Worm (Caenorhabditis elegans) whole organism, L4 larva: Measurements from ENCODE around the gene srm-4.

ENCODE experiments used
- Y48G9A.11 ChIP-seq: fragments of 200-800 bp; sonication (Bioruptor generic); IDR thresholded peaks from 2 replicates; pipeline ENCODE4 v1.3.6; 2022; ENCODE audit warnings: missing genetic modification reagents, missing genetic modification characterization, missing compliant biosample characterization
- aly-2 ChIP-seq: sonication (generic microtip); optimal IDR thresholded peaks from 2 replicates; lab custom pipeline; 2018; ENCODE audit warnings: missing biosample characterization, missing genetic modification characterization
- ceh-32 ChIP-seq: sonication (generic microtip); optimal IDR thresholded peaks from 2 replicates; lab custom pipeline; 2016; ENCODE audit warnings: mild to moderate bottlenecking, missing genetic modification characterization, missing compliant biosample characterization; ENCODE audit not compliant: poor library complexity
- ceh-44 ChIP-seq: fragments of 200-800 bp; sonication (Bioruptor generic); IDR thresholded peaks from 2 replicates; pipeline ENCODE4 v1.3.6; 2022; ENCODE audit warnings: missing genetic modification reagents, missing genetic modification characterization, missing compliant biosample characterization
- ceh-82 ChIP-seq: sonication (generic microtip); optimal IDR thresholded peaks from 2 replicates; lab custom pipeline; 2017; ENCODE audit warnings: missing biosample characterization, missing genetic modification characterization
- fkh-10 ChIP-seq: fragments of 150-350 bp; optimal IDR thresholded peaks from 2 replicates; lab custom pipeline; 2014; ENCODE audit warnings: missing biosample characterization, missing genetic modification reagents, missing genetic modification characterization
- lin-13 ChIP-seq: fragments of 150-350 bp; optimal IDR thresholded peaks from 2 replicates; lab custom pipeline; 2014; ENCODE audit warnings: missing biosample characterization, missing genetic modification reagents, missing genetic modification characterization
- lin-15B ChIP-seq: fragments of 150-350 bp; sonication (generic microtip); optimal IDR thresholded peaks from 3 replicates; lab custom pipeline; 2014; ENCODE audit warnings: missing biosample characterization, missing genetic modification characterization
- lsy-2 ChIP-seq, 2 experiments: fragments of 150-350 bp in 1 of 2; sonication (generic microtip) in 1 of 2; optimal IDR thresholded peaks; 2 replicates each; lab custom pipeline; 2014 to 2017; ENCODE audit warnings: missing biosample characterization in 2 of 2, missing genetic modification characterization in 2 of 2
- nhr-11 ChIP-seq: fragments of 150-350 bp; optimal IDR thresholded peaks from 2 replicates; lab custom pipeline; 2014; ENCODE audit warnings: missing biosample characterization, missing genetic modification characterization
- nhr-41 ChIP-seq: fragments of 200-800 bp; sonication (Bioruptor generic); IDR thresholded peaks from 2 replicates; pipeline ENCODE4 v1.3.6; 2022; ENCODE audit warnings: missing genetic modification reagents, missing genetic modification characterization, missing compliant biosample characterization
- nhr-6 ChIP-seq: fragments of 150-350 bp; optimal IDR thresholded peaks from 2 replicates; lab custom pipeline; 2014; ENCODE audit warnings: missing biosample characterization, missing genetic modification characterization
- snpc-4 ChIP-seq: fragments of 150-350 bp; optimal IDR thresholded peaks from 2 replicates; lab custom pipeline; 2014; ENCODE audit warnings: missing biosample characterization, missing genetic modification characterization
- unc-39 ChIP-seq: sonication (generic microtip); optimal IDR thresholded peaks from 2 replicates; lab custom pipeline; 2017; ENCODE audit warnings: missing biosample characterization, missing genetic modification characterization

DNA sequence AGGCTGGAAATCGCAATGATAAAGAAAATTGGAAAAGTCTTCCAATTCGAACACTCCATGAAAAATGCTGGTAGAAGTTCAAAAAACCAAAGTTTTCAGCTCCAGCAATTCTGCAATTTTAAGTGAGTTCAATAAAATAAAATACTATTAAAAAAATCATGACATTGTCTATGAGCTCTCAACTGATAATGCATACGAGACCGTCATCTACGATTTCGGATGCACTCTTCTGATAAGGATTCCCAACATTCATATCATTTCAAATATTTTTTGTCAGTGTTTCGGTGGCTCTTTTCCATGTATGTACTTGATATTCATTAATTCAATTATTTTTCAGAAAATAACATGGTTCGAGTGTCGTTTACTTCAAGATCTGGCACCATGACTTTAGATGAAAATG is 32.1 kb upstream of the srm-4 start, which contains the start of gene F14D7.6:
- TF ChIP-seq lsy-2 (tag; optimal IDR thresholded peaks at IDR 0.05; lab: Kevin White, UChicago) (no peak), ceh-82 (no peak), lin-15B (no peak), nhr-11 (no peak), aly-2 (no peak), lin-13 (GFP tag; lab: Kevin White, UChicago) (no peak), ceh-32 (tag; lab: Kevin White, UChicago) (no peak), fkh-10 (no peak), nhr-6 (no peak), nhr-41 (GFP tag; lab: Robert Waterston, UW) (no peak), unc-39 (tag; lab: Kevin White, UChicago) (no peak), ceh-44 (no peak), snpc-4 (tag; lab: Kevin White, UChicago) (no peak), Y48G9A.11 (GFP tag; lab: Robert Waterston, UW) (no peak)
